Fruit fly (Drosophila melanogaster) whole organism, wandering third instar larva: ENCODE measurements around the gene Cp7Fc.

Experiments used
- Abd-B ChIP-seq: fragments of >200 bp; optimal IDR thresholded peaks from 2 replicates; lab custom pipeline; 2017; ENCODE audit warnings: missing biosample characterization, missing genetic modification characterization
- CG32264 ChIP-seq: fragments of 200-800 bp; sonication (Bioruptor generic); optimal IDR thresholded peaks from 2 replicates; lab custom pipeline; 2016; ENCODE audit warnings: missing biosample characterization, missing genetic modification characterization
- CG9705 ChIP-seq: fragments of 200-800 bp; sonication (Bioruptor generic); optimal IDR thresholded peaks from 2 replicates; lab custom pipeline; 2018; ENCODE audit warnings: missing biosample characterization, mild to moderate bottlenecking, missing genetic modification characterization
- Hnf4 ChIP-seq: fragments of 200-800 bp; sonication (Bioruptor generic); optimal IDR thresholded peaks from 2 replicates; lab custom pipeline; 2016; ENCODE audit warnings: missing biosample characterization, mild to moderate bottlenecking, missing genetic modification characterization
- Hr83 ChIP-seq: fragments of 200-300 bp; sonication (Bioruptor generic); optimal IDR thresholded peaks from 2 replicates; lab custom pipeline; 2016; ENCODE audit warnings: missing biosample characterization, mild to moderate bottlenecking, missing genetic modification characterization, moderate library complexity; ENCODE audit not compliant: poor library complexity, severe bottlenecking
- Vsx2 ChIP-seq: fragments of 200-300, 225-300 bp; sonication (Bioruptor generic); optimal IDR thresholded peaks from 2 replicates; lab custom pipeline; 2018; ENCODE audit warnings: missing biosample characterization, missing genetic modification characterization; ENCODE audit not compliant: partially characterized antibody
- h ChIP-seq: fragments of 200-800 bp; sonication (Bioruptor generic); optimal IDR thresholded peaks from 3 replicates; lab custom pipeline; 2016; ENCODE audit warnings: missing biosample characterization, mild to moderate bottlenecking, missing genetic modification characterization
- lola ChIP-seq: fragments of >200 bp; optimal IDR thresholded peaks from 2 replicates; lab custom pipeline; 2017; ENCODE audit warnings: missing biosample characterization, missing genetic modification characterization
- pan ChIP-seq: fragments of >200 bp; optimal IDR thresholded peaks from 2 replicates; lab custom pipeline; 2017
- sage ChIP-seq: fragments of 200-800 bp; sonication (Bioruptor generic); optimal IDR thresholded peaks from 2 replicates; lab custom pipeline; 2016; ENCODE audit warnings: missing biosample characterization, mild to moderate bottlenecking, missing genetic modification characterization
- tai ChIP-seq: sonication (Bioruptor generic); optimal IDR thresholded peaks from 2 replicates; lab custom pipeline; 2016; ENCODE audit warnings: missing biosample characterization, missing genetic modification characterization

- no peak for TF ChIP-seq h (GFP tag; lab: Kevin White, UChicago)
- TF ChIP-seq CG32264, result no peak
- no peak for TF ChIP-seq Vsx2 (GFP tag; lab: Kevin White, UChicago)
- no peak for TF ChIP-seq sage (GFP tag; lab: Kevin White, UChicago)
- no peak for TF ChIP-seq lola (GFP tag; lab: Kevin White, UChicago)
- TF ChIP-seq pan, result no peak
- TF ChIP-seq Abd-B, result no peak
- no peak for TF ChIP-seq Hnf4
- no peak for TF ChIP-seq tai (GFP tag; lab: Kevin White, UChicago)
- no peak for TF ChIP-seq Hr83
- TF ChIP-seq CG9705 (GFP tag; lab: Kevin White, UChicago), result no peak
Measured at dm6 chrX:8470588-8470987, 6.3 kb upstream of the Cp7Fc start, which contains the start of gene Cp7Fa.
